Worm (Caenorhabditis elegans): ENCODE data around the gene C06G4.6.

DNA sequence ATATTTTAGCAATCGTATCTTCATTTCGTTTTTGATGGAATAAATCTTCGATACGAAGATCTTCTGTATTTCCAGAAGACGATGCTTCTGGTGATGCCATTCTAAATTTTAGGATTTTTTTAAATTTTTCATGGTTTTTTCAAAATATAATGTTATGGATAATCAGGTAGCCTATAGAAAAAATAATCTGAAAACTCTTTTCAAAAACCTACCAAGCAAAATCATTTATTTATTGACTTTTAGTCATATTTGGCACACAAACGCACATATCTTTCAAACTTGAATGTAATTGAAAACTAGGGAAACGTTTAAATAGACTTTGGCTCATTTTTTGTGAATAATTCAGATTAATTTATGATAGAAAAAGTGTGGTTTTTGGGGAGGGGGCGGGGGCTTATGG lies 12.2 kb downstream of the C06G4.6 start, which contains the start of gene F44B9.5:
- TF ChIP-seq unc-62 (GFP tag; optimal IDR thresholded peaks at IDR 0.05) (no peak), nhr-237 (tag; optimal IDR thresholded peaks at IDR 0.05) (no peak), mbf-1 (tag; optimal IDR thresholded peaks at IDR 0.05) (no peak), elt-1 (tag; optimal IDR thresholded peaks at IDR 0.05) (no peak), elt-3 (tag; optimal IDR thresholded peaks at IDR 0.05) (no peak), unc-55 (GFP tag; optimal IDR thresholded peaks at IDR 0.05) (no peak), mdl-1 (tag; optimal IDR thresholded peaks at IDR 0.05) (no peak), ceh-82 (tag; optimal IDR thresholded peaks at IDR 0.05) (no peak)
